Worm (Caenorhabditis elegans): ENCODE measurements around the gene tbx-36.

DNA sequence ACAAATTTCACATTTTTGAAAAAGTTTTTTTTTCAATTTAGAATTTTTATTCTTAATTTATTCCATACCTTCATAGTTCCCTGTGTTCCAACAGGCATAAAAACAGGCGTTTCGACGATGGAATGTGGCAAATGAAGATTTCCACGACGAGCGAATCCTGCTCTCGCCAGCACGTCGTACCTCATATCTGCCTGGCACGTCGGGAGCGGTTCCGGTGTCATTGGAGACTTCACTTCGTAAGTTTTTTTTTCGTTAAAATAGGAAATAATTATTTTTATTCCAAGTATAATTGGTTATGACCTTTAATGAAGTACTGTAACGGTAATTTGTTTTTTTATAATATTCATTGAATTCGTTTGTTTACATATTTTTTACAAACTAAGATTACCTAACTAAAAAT, 9.2 kb downstream of the tbx-36 start, which contains the start of gene tgt-1:
- TF ChIP-seq egl-27 (tag; optimal IDR thresholded peaks at IDR 0.05), result no peak
- no peak for TF ChIP-seq swsn-7 (tag; optimal IDR thresholded peaks at IDR 0.05)
- no peak for TF ChIP-seq fos-1 (tag; optimal IDR thresholded peaks at IDR 0.05)
- no peak for TF ChIP-seq lin-15B (tag; optimal IDR thresholded peaks at IDR 0.05)
- no peak for TF ChIP-seq rnt-1 (tag; optimal IDR thresholded peaks at IDR 0.05)
- no peak for TF ChIP-seq fkh-4 (tag; optimal IDR thresholded peaks at IDR 0.05; ENCODE audit: borderline replicate concordance)

All from whole organism, L1 larva.